Worm (Caenorhabditis elegans) whole organism, mixed stage, embryonic: Measurements from ENCODE around the gene F10E9.7.

Experiments
- bed-3 ChIP-seq: fragments of 200-800 bp; sonication (Bioruptor generic); optimal IDR thresholded peaks from 3 replicates; lab custom pipeline; 2018; ENCODE audit warnings: mild to moderate bottlenecking, missing genetic modification characterization, moderate library complexity, missing compliant biosample characterization
- blmp-1 ChIP-seq: fragments of 150-350 bp; optimal IDR thresholded peaks from 2 replicates; lab custom pipeline; 2014; ENCODE audit warnings: missing biosample characterization, missing genetic modification characterization
- lin-13 ChIP-seq: fragments of 150-350 bp; optimal IDR thresholded peaks from 2 replicates; lab custom pipeline; 2014; ENCODE audit warnings: missing biosample characterization, missing genetic modification characterization
- lsy-2 ChIP-seq: fragments of 150-350 bp; optimal IDR thresholded peaks from 2 replicates; lab custom pipeline; 2014; ENCODE audit warnings: missing biosample characterization, missing genetic modification characterization
- nhr-237 ChIP-seq: fragments of 150-350 bp; optimal IDR thresholded peaks from 2 replicates; lab custom pipeline; 2014; ENCODE audit warnings: missing biosample characterization, missing genetic modification characterization
- pha-4 ChIP-seq: fragments of 150-350 bp; optimal IDR thresholded peaks from 2 replicates; lab custom pipeline; 2018; ENCODE audit warnings: missing biosample characterization, missing genetic modification reagents, missing genetic modification characterization
- snpc-4 ChIP-seq: fragments of 150-350 bp; optimal IDR thresholded peaks from 2 replicates; lab custom pipeline; 2014; ENCODE audit warnings: missing biosample characterization, missing genetic modification characterization
- tbx-8 ChIP-seq: fragments of 200-800 bp; sonication (Bioruptor generic); optimal IDR thresholded peaks from 2 replicates; lab custom pipeline; 2018; ENCODE audit warnings: mild to moderate bottlenecking, missing genetic modification characterization, moderate library complexity, missing compliant biosample characterization
- unc-62 ChIP-seq: fragments of 150-350 bp; optimal IDR thresholded peaks from 2 replicates; lab custom pipeline; 2014; ENCODE audit warnings: missing biosample characterization, missing genetic modification reagents, missing genetic modification characterization

ce11 chrIII:8324412-8324811 is 17.2 kb upstream of the F10E9.7 start, which contains the start of gene F10E9.12:
- TF ChIP-seq snpc-4 (tag; lab: Kevin White, UChicago) (no peak), lin-13 (no peak), unc-62 (GFP tag; lab: Kevin White, UChicago) (no peak), nhr-237 (tag; lab: Kevin White, UChicago) (no peak), pha-4 (tag; lab: Kevin White, UChicago) (no peak), blmp-1 (tag; lab: Kevin White, UChicago) (no peak), tbx-8 (GFP tag; lab: Kevin White, UChicago) (no peak), bed-3 (no peak), lsy-2 (tag; lab: Kevin White, UChicago) (no peak)
